Worm (Caenorhabditis elegans) whole organism, late embryonic: ENCODE data around the gene sax-2.
A peak's percentile ranks its signal among the peaks of the same experiment; 100 is the strongest.
"Not testable (repeated sequence)": the region's sequence is repeated elsewhere in the genome, so short reads cannot be mapped to it uniquely, and the experiment has no call there.

Experiments used
- C38D4.7 ChIP-seq: fragments of 200-800 bp; sonication (Bioruptor generic); optimal IDR thresholded peaks from 2 replicates; lab custom pipeline; 2018; ENCODE audit warnings: mild to moderate bottlenecking, missing genetic modification characterization, moderate library complexity, missing compliant biosample characterization
- F13H6.1 ChIP-seq: sonication (generic microtip); optimal IDR thresholded peaks from 2 replicates; lab custom pipeline; 2016; ENCODE audit warnings: missing genetic modification characterization, missing compliant biosample characterization
- K02D7.2 ChIP-seq: sonication (generic microtip); optimal IDR thresholded peaks from 2 replicates; lab custom pipeline; 2017; ENCODE audit warnings: mild to moderate bottlenecking, missing genetic modification characterization, missing compliant biosample characterization
- K09A11.1 ChIP-seq: sonication (generic microtip); optimal IDR thresholded peaks from 2 replicates; lab custom pipeline; 2017; ENCODE audit warnings: antibody characterized with exemption, mild to moderate bottlenecking, missing genetic modification characterization, missing compliant biosample characterization; ENCODE audit not compliant: insufficient read depth
- T23F11.4 ChIP-seq: fragments of 200-800 bp; sonication (Bioruptor generic); optimal IDR thresholded peaks from 2 replicates; lab custom pipeline; 2018; ENCODE audit warnings: mild to moderate bottlenecking, missing genetic modification characterization, missing compliant biosample characterization
- Y22D7AL.16 ChIP-seq: sonication (generic microtip); optimal IDR thresholded peaks from 2 replicates; lab custom pipeline; 2016; ENCODE audit warnings: missing genetic modification characterization, missing compliant biosample characterization
- ahr-1 ChIP-seq: sonication (generic microtip); optimal IDR thresholded peaks from 2 replicates; lab custom pipeline; 2016; ENCODE audit warnings: missing genetic modification characterization, missing compliant biosample characterization
- ceh-14 ChIP-seq: sonication (generic microtip); optimal IDR thresholded peaks from 2 replicates; lab custom pipeline; 2016; ENCODE audit warnings: missing genotype, missing genetic modification characterization, missing compliant biosample characterization
- ceh-19 ChIP-seq: fragments of 200-800 bp; sonication (Bioruptor generic); optimal IDR thresholded peaks from 2 replicates; lab custom pipeline; 2018; ENCODE audit warnings: mild to moderate bottlenecking, missing genetic modification characterization, missing compliant biosample characterization
- ceh-22 ChIP-seq: sonication (generic microtip); optimal IDR thresholded peaks from 2 replicates; lab custom pipeline; 2017; ENCODE audit warnings: missing biosample characterization, missing genetic modification characterization
- ceh-24 ChIP-seq: sonication (generic microtip); optimal IDR thresholded peaks from 2 replicates; lab custom pipeline; 2016; ENCODE audit warnings: mild to moderate bottlenecking, missing genetic modification characterization, missing compliant biosample characterization
- ceh-34 ChIP-seq: sonication (generic microtip); optimal IDR thresholded peaks from 2 replicates; lab custom pipeline; 2016; ENCODE audit warnings: mild to moderate bottlenecking, missing genetic modification characterization, missing compliant biosample characterization
- ceh-45 ChIP-seq: fragments of 200-800 bp; sonication (Bioruptor generic); IDR thresholded peaks from 2 replicates; pipeline ENCODE4 v1.3.6; 2022; ENCODE audit warnings: missing genetic modification reagents, missing genetic modification characterization, missing compliant biosample characterization
- ceh-9 ChIP-seq: sonication (generic microtip); optimal IDR thresholded peaks from 2 replicates; lab custom pipeline; 2016; ENCODE audit warnings: mild to moderate bottlenecking, missing genetic modification characterization, inconsistent platforms, missing compliant biosample characterization
- dmd-4 ChIP-seq: sonication (generic microtip); optimal IDR thresholded peaks from 2 replicates; lab custom pipeline; 2016; ENCODE audit warnings: borderline replicate concordance, missing genetic modification characterization, missing compliant biosample characterization
- elt-2 ChIP-seq: sonication (generic microtip); optimal IDR thresholded peaks from 2 replicates; lab custom pipeline; 2016; ENCODE audit warnings: missing genetic modification reagents, missing genetic modification characterization, missing compliant biosample characterization
- elt-4 ChIP-seq: sonication (generic microtip); optimal IDR thresholded peaks from 2 replicates; lab custom pipeline; 2016; ENCODE audit warnings: missing genetic modification characterization, missing compliant biosample characterization
- ets-4 ChIP-seq: sonication (generic microtip); optimal IDR thresholded peaks from 2 replicates; lab custom pipeline; 2016; ENCODE audit warnings: missing genetic modification characterization, missing compliant biosample characterization
- eyg-1 ChIP-seq: sonication (generic microtip); optimal IDR thresholded peaks from 2 replicates; lab custom pipeline; 2016; ENCODE audit warnings: missing genotype, missing genetic modification characterization, missing compliant biosample characterization
- fax-1 ChIP-seq: sonication (generic microtip); optimal IDR thresholded peaks from 2 replicates; lab custom pipeline; 2016; ENCODE audit warnings: missing genotype, missing genetic modification characterization, missing compliant biosample characterization
- fkh-6 ChIP-seq: sonication (generic microtip); optimal IDR thresholded peaks from 2 replicates; lab custom pipeline; 2016; ENCODE audit warnings: missing genetic modification characterization, missing compliant biosample characterization
- gmeb-2 ChIP-seq: sonication (generic microtip); optimal IDR thresholded peaks from 2 replicates; lab custom pipeline; 2016; ENCODE audit warnings: missing genetic modification characterization, inconsistent platforms, missing compliant biosample characterization
- hlh-15 ChIP-seq: sonication (generic microtip); optimal IDR thresholded peaks from 2 replicates; lab custom pipeline; 2016; ENCODE audit warnings: missing genetic modification characterization, missing compliant biosample characterization
- hlh-6 ChIP-seq: sonication (generic microtip); optimal IDR thresholded peaks from 2 replicates; lab custom pipeline; 2016; ENCODE audit warnings: missing genotype, missing genetic modification characterization, missing compliant biosample characterization
- hlh-8 ChIP-seq: sonication (generic microtip); optimal IDR thresholded peaks from 2 replicates; lab custom pipeline; 2016; ENCODE audit warnings: missing genotype, missing genetic modification characterization, missing compliant biosample characterization
- lim-6 ChIP-seq: sonication (generic microtip); optimal IDR thresholded peaks from 2 replicates; lab custom pipeline; 2016; ENCODE audit warnings: missing genetic modification characterization, missing compliant biosample characterization
- madf-2 ChIP-seq: sonication (generic microtip); optimal IDR thresholded peaks from 2 replicates; lab custom pipeline; 2017; ENCODE audit warnings: missing genetic modification characterization, missing compliant biosample characterization
- mec-3 ChIP-seq: sonication (generic microtip); optimal IDR thresholded peaks from 2 replicates; lab custom pipeline; 2016; ENCODE audit warnings: borderline replicate concordance, missing genetic modification characterization, missing compliant biosample characterization
- nfya-1 ChIP-seq: sonication (generic microtip); optimal IDR thresholded peaks from 2 replicates; lab custom pipeline; 2017; ENCODE audit warnings: missing genetic modification characterization, mild to moderate bottlenecking, missing compliant biosample characterization, antibody characterized with exemption, moderate library complexity
- nhr-11 ChIP-seq: fragments of 150-350 bp; optimal IDR thresholded peaks from 2 replicates; lab custom pipeline; 2014; ENCODE audit warnings: missing biosample characterization, missing genetic modification characterization
- pag-3 ChIP-seq: sonication (generic microtip); optimal IDR thresholded peaks from 2 replicates; lab custom pipeline; 2016; ENCODE audit warnings: missing compliant biosample characterization, missing genetic modification characterization, borderline replicate concordance
- pax-1 ChIP-seq: fragments of 150-350 bp; optimal IDR thresholded peaks from 2 replicates; lab custom pipeline; 2014; ENCODE audit warnings: missing biosample characterization, missing genetic modification characterization
- pha-2 ChIP-seq: sonication (generic microtip); optimal IDR thresholded peaks from 2 replicates; lab custom pipeline; 2017; ENCODE audit warnings: mild to moderate bottlenecking, missing genetic modification characterization, missing compliant biosample characterization
- pqm-1 ChIP-seq: sonication (generic microtip); optimal IDR thresholded peaks from 2 replicates; lab custom pipeline; 2016; ENCODE audit warnings: missing genetic modification characterization, missing compliant biosample characterization
- ref-2 ChIP-seq: sonication (generic microtip); optimal IDR thresholded peaks from 2 replicates; lab custom pipeline; 2016; ENCODE audit warnings: missing genetic modification characterization, missing compliant biosample characterization
- rnt-1 ChIP-seq: sonication (generic microtip); optimal IDR thresholded peaks from 2 replicates; lab custom pipeline; 2016; ENCODE audit warnings: missing genetic modification characterization, missing compliant biosample characterization
- sdc-2 ChIP-seq: sonication (generic microtip); optimal IDR thresholded peaks from 2 replicates; lab custom pipeline; 2016; ENCODE audit warnings: missing genotype, missing genetic modification characterization, missing compliant biosample characterization
- sox-2 ChIP-seq: fragments of 200-800 bp; sonication (Bioruptor generic); IDR thresholded peaks from 2 replicates; pipeline ENCODE4 v1.3.6; 2022; ENCODE audit warnings: missing genetic modification reagents, missing genetic modification characterization, missing compliant biosample characterization
- syd-9 ChIP-seq: sonication (generic microtip); optimal IDR thresholded peaks from 2 replicates; lab custom pipeline; 2016; ENCODE audit warnings: mild to moderate bottlenecking, missing genetic modification characterization, moderate library complexity, missing compliant biosample characterization
- tbx-2 ChIP-seq: sonication (generic microtip); optimal IDR thresholded peaks from 2 replicates; lab custom pipeline; 2016; ENCODE audit warnings: missing genetic modification characterization, missing compliant biosample characterization
- tbx-7 ChIP-seq: sonication (generic microtip); optimal IDR thresholded peaks from 2 replicates; lab custom pipeline; 2016; ENCODE audit warnings: missing genotype, missing genetic modification characterization, missing compliant biosample characterization
- unc-42 ChIP-seq: sonication (generic microtip); optimal IDR thresholded peaks from 2 replicates; lab custom pipeline; 2016; ENCODE audit warnings: missing genotype, missing genetic modification characterization, missing compliant biosample characterization
- unc-55 ChIP-seq: sonication (generic microtip); optimal IDR thresholded peaks from 2 replicates; lab custom pipeline; 2017; ENCODE audit warnings: missing biosample characterization, missing genetic modification reagents, missing genetic modification characterization
- unc-86 ChIP-seq: sonication (generic microtip); optimal IDR thresholded peaks from 2 replicates; lab custom pipeline; 2016; ENCODE audit warnings: missing genetic modification characterization, missing compliant biosample characterization
- zip-5 ChIP-seq: sonication (generic microtip); optimal IDR thresholded peaks from 2 replicates; lab custom pipeline; 2016; ENCODE audit warnings: missing genetic modification characterization, missing compliant biosample characterization
- ztf-16 ChIP-seq: sonication (generic microtip); optimal IDR thresholded peaks from 2 replicates; lab custom pipeline; 2017; ENCODE audit warnings: missing genetic modification characterization, missing compliant biosample characterization

Gene sax-2

ce11 chrIII:5109401-5109800 is at the start of gene sax-2:
sax-2 (plus strand) TSS chrIII:5109701.
- TF ChIP-seq sdc-2 (tag; lab: Kevin White, UChicago): no peak
- TF ChIP-seq zip-5 (tag; lab: Kevin White, UChicago): no peak
- no peak for TF ChIP-seq ceh-34 (tag; lab: Kevin White, UChicago)
- TF ChIP-seq K09A11.1: no peak
- no peak for TF ChIP-seq ceh-24 (tag; lab: Kevin White, UChicago)

ce11 chrIII:5061798-5062197 is 47.7 kb upstream of the sax-2 start, which contains the start of gene C45G9.10:
C45G9.10 (minus strand) TSS chrIII:5061898.
- TF ChIP-seq hlh-6 (no peak), hlh-8 (tag; lab: Kevin White, UChicago) (no peak), ceh-34 (tag; lab: Kevin White, UChicago) (no peak), T23F11.4 (GFP tag; lab: Kevin White, UChicago) (no peak), ceh-45 (GFP tag; lab: Robert Waterston, UW) (no peak)

ce11 chrIII:5062406-5062805 is 47.1 kb upstream of the sax-2 start, which contains the start of gene C45G9.4:
C45G9.4 (plus strand) TSS chrIII:5062706.
- TF ChIP-seq ceh-19; ceh-9 (tag; lab: Kevin White, UChicago); ets-4: not testable (repeated sequence)

- TF ChIP-seq eyg-1 (tag; lab: Kevin White, UChicago) (no peak), unc-86 (tag; lab: Kevin White, UChicago) (no peak), syd-9 (tag; lab: Kevin White, UChicago) (peak; percentile 44), pax-1 (peak; percentile 21), rnt-1 (tag; lab: Kevin White, UChicago) (peak; percentile 74), Y22D7AL.16 (no peak), ahr-1 (tag; lab: Kevin White, UChicago) (peak; percentile 60), dmd-4 (tag; lab: Kevin White, UChicago) (no peak), hlh-8 (tag; lab: Kevin White, UChicago) (peak; percentile 89), elt-2 (peak; percentile 41), ceh-45 (GFP tag; lab: Robert Waterston, UW) (no peak), nfya-1 (no peak), F13H6.1 (tag; lab: Kevin White, UChicago) (peak; percentile 45), madf-2 (tag; lab: Kevin White, UChicago) (no peak), ceh-34 (tag; lab: Kevin White, UChicago) (peak; percentile 47), unc-42 (tag; lab: Kevin White, UChicago) (peak; percentile 74), lim-6 (tag; lab: Kevin White, UChicago) (peak; percentile 70), nhr-11 (tag; lab: Kevin White, UChicago) (no peak), fax-1 (tag; lab: Kevin White, UChicago) (peak; percentile 19), pqm-1 (peak; percentile 57), ceh-14 (tag; lab: Kevin White, UChicago) (peak; percentile 59), ets-4 (peak; percentile 99), ztf-16 (tag; lab: Kevin White, UChicago) (peak; percentile 8), ceh-22 (tag; lab: Kevin White, UChicago) (no peak), ref-2 (tag; lab: Kevin White, UChicago) (peak; percentile 81), ceh-24 (tag; lab: Kevin White, UChicago) (no peak), zip-5 (tag; lab: Kevin White, UChicago) (peak; percentile 81), sox-2 (GFP tag; lab: Robert Waterston, UW) (no peak), pag-3 (tag; lab: Kevin White, UChicago) (no peak), hlh-15 (tag; lab: Kevin White, UChicago) (no peak), unc-55 (no peak), pha-2 (tag; lab: Kevin White, UChicago) (no peak), T23F11.4 (GFP tag; lab: Kevin White, UChicago) (no peak), K02D7.2 (tag; lab: Kevin White, UChicago) (no peak), fkh-6 (tag; lab: Kevin White, UChicago) (no peak), mec-3 (tag; lab: Kevin White, UChicago) (peak; percentile 68), gmeb-2 (tag; lab: Kevin White, UChicago) (no peak), tbx-7 (tag; lab: Kevin White, UChicago) (peak; percentile 93), elt-4 (no peak), tbx-2 (peak; percentile 85), C38D4.7 (no peak)
These were observed 40.7 kb upstream of the sax-2 start, which contains the start of the genes C45G9.11 and C45G9.2 for ce11 chrIII:5068675-5069233. C45G9.11 (minus strand) TSS chrIII:5068725. C45G9.2 (plus strand) TSS chrIII:5069066.
